Worm (Caenorhabditis elegans) whole organism, young adult: ENCODE results near the gene memo-1.

Experiments
- B0019.2 ChIP-seq: fragments of 200-800 bp; sonication (Bioruptor generic); conservative IDR thresholded peaks from 2 replicates; pipeline ENCODE4 v1.3.6; 2022; ENCODE audit warnings: missing genetic modification reagents, missing genetic modification characterization, missing compliant biosample characterization
- F10E7.11 ChIP-seq: sonication (generic microtip); optimal IDR thresholded peaks from 2 replicates; lab custom pipeline; 2017; ENCODE audit warnings: mild to moderate bottlenecking, missing genetic modification characterization, moderate library complexity, missing compliant biosample characterization
- F23B12.7 ChIP-seq: sonication (generic microtip); optimal IDR thresholded peaks from 2 replicates; lab custom pipeline; 2017; ENCODE audit warnings: missing genetic modification characterization, mild to moderate bottlenecking, missing compliant biosample characterization, antibody characterized with exemption, moderate library complexity; ENCODE audit not compliant: insufficient read depth
- F37B4.10 ChIP-seq: fragments of 200-800 bp; sonication (Bioruptor generic); IDR thresholded peaks from 2 replicates; pipeline ENCODE4 v1.3.6; 2022; ENCODE audit warnings: missing genetic modification characterization, missing compliant biosample characterization
- F39B2.1 ChIP-seq: fragments of 200-800 bp; sonication (Bioruptor generic); IDR thresholded peaks from 2 replicates; pipeline ENCODE4 v1.3.6; 2022; ENCODE audit warnings: missing genetic modification reagents, missing genetic modification characterization, missing compliant biosample characterization
- F49E8.2 ChIP-seq: sonication (generic microtip); optimal IDR thresholded peaks from 3 replicates; lab custom pipeline; 2017; ENCODE audit warnings: missing genetic modification characterization, mild to moderate bottlenecking, missing compliant biosample characterization, antibody characterized with exemption, moderate library complexity; ENCODE audit not compliant: insufficient read depth
- K11D2.4 ChIP-seq: fragments of 200-800 bp; sonication (Bioruptor generic); IDR thresholded peaks from 2 replicates; pipeline ENCODE4 v1.3.6; 2022; ENCODE audit warnings: missing genetic modification reagents, missing genetic modification characterization, missing compliant biosample characterization
- Y53G8AR.9 ChIP-seq: fragments of 200-800 bp; sonication (Bioruptor generic); conservative IDR thresholded peaks from 2 replicates; pipeline ENCODE4 v1.3.6; 2022; ENCODE audit warnings: missing genetic modification reagents, missing genetic modification characterization, missing compliant biosample characterization
- Y56A3A.18 ChIP-seq: fragments of 200-800 bp; sonication (Bioruptor generic); IDR thresholded peaks from 2 replicates; pipeline ENCODE4 v1.3.6; 2022; ENCODE audit warnings: missing genetic modification reagents, missing genetic modification characterization, missing compliant biosample characterization
- Y79H2A.3 ChIP-seq: fragments of 200-800 bp; sonication (Bioruptor generic); conservative IDR thresholded peaks from 2 replicates; pipeline ENCODE4 v1.3.6; 2022; ENCODE audit warnings: missing genetic modification reagents, missing genetic modification characterization, missing compliant biosample characterization
- Y95B8A.8 ChIP-seq: fragments of 200-800 bp; sonication (Bioruptor generic); IDR thresholded peaks from 2 replicates; pipeline ENCODE4 v1.3.6; 2022; ENCODE audit warnings: missing genetic modification reagents, missing genetic modification characterization, missing compliant biosample characterization
- aptf-3 ChIP-seq: fragments of 200-800 bp; sonication (Bioruptor generic); IDR thresholded peaks from 2 replicates; pipeline ENCODE4 v1.3.6; 2022; ENCODE audit warnings: missing genetic modification characterization, missing compliant biosample characterization
- athp-1 ChIP-seq: sonication (generic microtip); optimal IDR thresholded peaks from 2 replicates; lab custom pipeline; 2017; ENCODE audit warnings: mild to moderate bottlenecking, missing genetic modification characterization, missing compliant biosample characterization
- attf-3 ChIP-seq: fragments of 200-800 bp; sonication (Bioruptor generic); conservative IDR thresholded peaks from 2 replicates; pipeline ENCODE4 v1.3.6; 2022; ENCODE audit warnings: missing genetic modification reagents, missing genetic modification characterization, missing compliant biosample characterization
- attf-5 ChIP-seq: fragments of 200-800 bp; sonication (Bioruptor generic); optimal IDR thresholded peaks from 2 replicates; lab custom pipeline; 2018; ENCODE audit warnings: mild to moderate bottlenecking, missing genetic modification characterization, missing compliant biosample characterization
- attf-6 ChIP-seq: fragments of 200-800 bp; sonication (Bioruptor generic); IDR thresholded peaks from 2 replicates; pipeline ENCODE4 v1.3.6; 2022; ENCODE audit warnings: missing genetic modification reagents, missing genetic modification characterization, missing compliant biosample characterization
- ccch-3 ChIP-seq: fragments of 200-800 bp; sonication (Bioruptor generic); optimal IDR thresholded peaks from 2 replicates; lab custom pipeline; 2018; ENCODE audit warnings: mild to moderate bottlenecking, missing genetic modification characterization, missing compliant biosample characterization
- ceh-27 ChIP-seq: fragments of 200-800 bp; sonication (Bioruptor generic); optimal IDR thresholded peaks from 2 replicates; lab custom pipeline; 2018; ENCODE audit warnings: mild to moderate bottlenecking, missing genetic modification characterization, moderate library complexity, missing compliant biosample characterization
- chd-7 ChIP-seq: sonication (generic microtip); optimal IDR thresholded peaks from 2 replicates; lab custom pipeline; 2016; ENCODE audit warnings: mild to moderate bottlenecking, missing genetic modification characterization, moderate library complexity, missing compliant biosample characterization
- dpl-1 ChIP-seq: fragments of 150-350 bp; optimal IDR thresholded peaks from 2 replicates; lab custom pipeline; 2014; ENCODE audit warnings: missing biosample characterization, missing genetic modification reagents, missing genetic modification characterization
- egl-44 ChIP-seq: fragments of 200-800 bp; sonication (Bioruptor generic); IDR thresholded peaks from 2 replicates; pipeline ENCODE4 v1.3.6; 2022; ENCODE audit warnings: missing genetic modification reagents, missing genetic modification characterization, missing compliant biosample characterization
- ekl-4 ChIP-seq: fragments of 200-800 bp; sonication (Bioruptor generic); IDR thresholded peaks from 2 replicates; pipeline ENCODE4 v1.3.6; 2022; ENCODE audit warnings: missing genetic modification reagents, missing genetic modification characterization, missing compliant biosample characterization
- gei-17 ChIP-seq: fragments of 200-800 bp; sonication (Bioruptor generic); optimal IDR thresholded peaks from 2 replicates; lab custom pipeline; 2018; ENCODE audit warnings: mild to moderate bottlenecking, missing genetic modification characterization, missing compliant biosample characterization
- hlh-12 ChIP-seq: sonication (generic microtip); optimal IDR thresholded peaks from 2 replicates; lab custom pipeline; 2016; ENCODE audit warnings: missing genetic modification characterization, missing compliant biosample characterization
- hmg-20 ChIP-seq: fragments of 200-800 bp; sonication (Bioruptor generic); IDR thresholded peaks from 2 replicates; pipeline ENCODE4 v1.3.6; 2022; ENCODE audit warnings: missing genetic modification reagents, missing genetic modification characterization, missing compliant biosample characterization
- hsf-1 ChIP-seq: fragments of 200-800 bp; sonication (Bioruptor generic); IDR thresholded peaks from 2 replicates; pipeline ENCODE4 v1.3.6; 2022; ENCODE audit warnings: missing genetic modification reagents, missing genetic modification characterization, missing compliant biosample characterization
- lag-1 ChIP-seq: fragments of 200-800 bp; sonication (Bioruptor generic); IDR thresholded peaks from 2 replicates; pipeline ENCODE4 v1.3.6; 2022; ENCODE audit warnings: missing genetic modification reagents, missing genetic modification characterization, missing compliant biosample characterization
- lin-35 ChIP-seq, 3 experiments: fragments of 150-350 bp in 2 of 3; sonication (generic microtip) in 1 of 3; optimal IDR thresholded peaks; 2 replicates each; lab custom pipeline; 2014 to 2018; ENCODE audit warnings: missing biosample characterization in 3 of 3, missing genetic modification characterization in 3 of 3, missing genetic modification reagents in 3 of 3
- lin-40 ChIP-seq: sonication (generic microtip); optimal IDR thresholded peaks from 2 replicates; lab custom pipeline; 2016; ENCODE audit warnings: missing genetic modification characterization, mild to moderate bottlenecking, missing compliant biosample characterization, missing genotype, missing genetic modification reagents
- lin-54 ChIP-seq: fragments of 200-800 bp; sonication (Bioruptor generic); optimal IDR thresholded peaks from 2 replicates; lab custom pipeline; 2018; ENCODE audit warnings: mild to moderate bottlenecking, missing genetic modification characterization, missing compliant biosample characterization
- lsl-1 ChIP-seq: fragments of 200-800 bp; sonication (Bioruptor generic); optimal IDR thresholded peaks from 2 replicates; lab custom pipeline; 2018; ENCODE audit warnings: mild to moderate bottlenecking, missing genetic modification characterization, moderate library complexity, missing compliant biosample characterization
- lsy-27 ChIP-seq: sonication (generic microtip); optimal IDR thresholded peaks from 2 replicates; lab custom pipeline; 2017; ENCODE audit warnings: missing genetic modification characterization, mild to moderate bottlenecking, missing compliant biosample characterization, antibody characterized with exemption, missing genotype, borderline replicate concordance; ENCODE audit not compliant: insufficient read depth
- madf-6 ChIP-seq: fragments of 200-800 bp; sonication (Bioruptor generic); IDR thresholded peaks from 2 replicates; pipeline ENCODE4 v1.3.6; 2022; ENCODE audit warnings: missing genetic modification reagents, missing genetic modification characterization, missing compliant biosample characterization
- mel-28 ChIP-seq: sonication (generic microtip); optimal IDR thresholded peaks from 2 replicates; lab custom pipeline; 2016; ENCODE audit warnings: borderline replicate concordance, mild to moderate bottlenecking, missing genetic modification characterization, missing compliant biosample characterization
- mxl-1 ChIP-seq: sonication (generic microtip); optimal IDR thresholded peaks from 2 replicates; lab custom pipeline; 2016; ENCODE audit warnings: missing genetic modification characterization, missing compliant biosample characterization
- nfya-1 ChIP-seq: sonication (generic microtip); optimal IDR thresholded peaks from 2 replicates; lab custom pipeline; 2017; ENCODE audit warnings: antibody characterized with exemption, missing compliant biosample characterization, missing genetic modification characterization, borderline replicate concordance; ENCODE audit not compliant: insufficient read depth
- nhr-120 ChIP-seq: fragments of 200-800 bp; sonication (Bioruptor generic); IDR thresholded peaks from 2 replicates; pipeline ENCODE4 v1.3.6; 2022; ENCODE audit warnings: missing genetic modification characterization, missing compliant biosample characterization
- nhr-179 ChIP-seq: sonication (generic microtip); optimal IDR thresholded peaks from 2 replicates; lab custom pipeline; 2016; ENCODE audit warnings: mild to moderate bottlenecking, missing genetic modification characterization, missing compliant biosample characterization
- nhr-80 ChIP-seq: sonication (generic microtip); optimal IDR thresholded peaks from 2 replicates; lab custom pipeline; 2016; ENCODE audit warnings: missing genetic modification characterization, missing compliant biosample characterization
- repo-1 ChIP-seq: sonication (generic microtip); optimal IDR thresholded peaks from 2 replicates; lab custom pipeline; 2017; ENCODE audit warnings: mild to moderate bottlenecking, missing genetic modification characterization, missing compliant biosample characterization
- somi-1 ChIP-seq: fragments of 200-800 bp; sonication (Bioruptor generic); optimal IDR thresholded peaks from 2 replicates; lab custom pipeline; 2018; ENCODE audit warnings: mild to moderate bottlenecking, missing genetic modification characterization, missing compliant biosample characterization
- tbp1 ChIP-seq: fragments of 200-800 bp; sonication (Bioruptor generic); optimal IDR thresholded peaks from 2 replicates; lab custom pipeline; 2018; ENCODE audit warnings: mild to moderate bottlenecking, missing genetic modification characterization, missing compliant biosample characterization
- xnd-1 ChIP-seq: sonication (generic microtip); optimal IDR thresholded peaks from 2 replicates; lab custom pipeline; 2016; ENCODE audit warnings: missing genotype, missing genetic modification reagents, missing genetic modification characterization, missing compliant biosample characterization
- ztf-22 ChIP-seq: fragments of 200-800 bp; sonication (Bioruptor generic); optimal IDR thresholded peaks from 2 replicates; lab custom pipeline; 2018; ENCODE audit warnings: mild to moderate bottlenecking, missing genetic modification characterization, moderate library complexity, missing compliant biosample characterization
- ztf-3 ChIP-seq: fragments of 200-800 bp; sonication (Bioruptor generic); optimal IDR thresholded peaks from 2 replicates; lab custom pipeline; 2018; ENCODE audit warnings: mild to moderate bottlenecking, missing genetic modification characterization, missing compliant biosample characterization
- ztf-6 ChIP-seq: fragments of 200-800 bp; sonication (Bioruptor generic); IDR thresholded peaks from 2 replicates; pipeline ENCODE4 v1.3.6; 2022; ENCODE audit warnings: missing genetic modification reagents, missing genetic modification characterization, missing compliant biosample characterization

Gene memo-1

DNA sequence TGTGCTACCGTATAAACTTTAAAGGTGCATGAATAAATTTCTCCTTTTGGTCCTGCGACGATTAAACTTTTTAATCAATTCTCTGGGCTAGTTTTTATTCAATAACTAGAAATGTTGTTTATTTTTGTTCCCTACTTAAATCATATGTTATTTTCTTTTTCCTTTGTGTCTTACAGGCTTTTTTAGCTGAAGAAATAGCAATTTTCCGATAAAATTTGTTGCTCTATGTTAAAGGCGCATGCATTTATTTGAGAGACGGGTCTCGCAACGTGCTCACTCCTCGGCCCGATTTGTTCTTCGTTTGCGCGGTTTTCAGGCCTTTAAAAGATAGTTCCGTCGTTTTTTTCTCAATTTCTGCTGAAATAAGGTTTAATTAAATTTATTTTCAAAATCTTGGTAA, 6.9 kb upstream of the memo-1 start (continued):
- TF ChIP-seq F23B12.7 (tag; lab: Kevin White, UChicago) (no peak), hlh-12 (tag; lab: Kevin White, UChicago) (no peak), nhr-120 (GFP tag; lab: Robert Waterston, UW) (no peak), mxl-1 (no peak), F39B2.1 (no peak), ekl-4 (no peak), lin-54 (GFP tag; lab: Kevin White, UChicago) (no peak), xnd-1 (tag; lab: Kevin White, UChicago) (peak; percentile 75)

DNA sequence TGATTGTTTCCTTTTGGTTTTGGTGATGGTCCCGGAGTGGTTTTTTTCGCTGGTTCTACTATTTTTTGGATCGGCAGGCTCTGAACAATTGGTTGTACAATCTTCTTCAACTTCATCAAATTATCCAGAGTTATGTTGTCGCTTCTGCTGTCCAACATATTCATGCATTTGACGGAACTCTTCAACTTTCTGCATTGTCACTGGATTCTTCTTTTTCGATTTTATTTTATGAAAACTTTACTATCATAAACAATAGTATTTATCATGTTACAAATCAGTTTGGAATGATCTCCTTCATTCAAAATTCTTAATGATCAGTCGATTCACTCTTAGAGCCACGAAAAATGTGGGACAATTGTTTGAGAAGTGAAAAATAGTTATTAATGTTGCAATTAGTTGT, 5.1 kb upstream of the memo-1 start:
- TF ChIP-seq nhr-179 (tag; lab: Kevin White, UChicago) (no peak), tbp1 (no peak), ztf-6 (GFP tag; lab: Robert Waterston, UW) (no peak), athp-1 (tag; lab: Kevin White, UChicago) (no peak), lsl-1 (GFP tag; lab: Kevin White, UChicago) (no peak), attf-6 (GFP tag; lab: Robert Waterston, UW) (peak; percentile 38; the same call in 1 of the 2 replicates), madf-6 (GFP tag; lab: Robert Waterston, UW) (peak; percentile 29; the same call in 1 of the 2 replicates), hsf-1 (peak; percentile 84), ekl-4 (0 out of 2 replicates have a peak, but pooled peaks have one; percentile 56), B0019.2 (GFP tag; lab: Robert Waterston, UW) (no peak), F49E8.2 (peak; percentile 73)
- TF ChIP-seq, all 124 proteins: peak for 5

- peak; percentile 33 for TF ChIP-seq ceh-27
- TF ChIP-seq lag-1, result no peak
- no peak for TF ChIP-seq F10E7.11
- no peak for TF ChIP-seq ztf-3 (GFP tag; lab: Kevin White, UChicago)
- no peak for TF ChIP-seq egl-44 (GFP tag; lab: Robert Waterston, UW)
- no peak for TF ChIP-seq chd-7
- TF ChIP-seq lin-35 (GFP tag; optimal IDR thresholded peaks at IDR 0.05; lab: Kevin White, UChicago), result no peak
- no peak for TF ChIP-seq dpl-1
- TF ChIP-seq mel-28 (tag; lab: Kevin White, UChicago), result peak; percentile 10
- no peak for TF ChIP-seq ztf-22 (GFP tag; lab: Kevin White, UChicago)
- peak; percentile 10 for TF ChIP-seq lin-40 (tag; lab: Kevin White, UChicago)
- TF ChIP-seq K11D2.4 (GFP tag; lab: Robert Waterston, UW), result no peak
- TF ChIP-seq Y95B8A.8 (GFP tag; lab: Robert Waterston, UW), result no peak
- TF ChIP-seq lsy-27 (tag; lab: Kevin White, UChicago), result no peak
- TF ChIP-seq ccch-3 (GFP tag; lab: Kevin White, UChicago), result no peak
- no peak for TF ChIP-seq Y79H2A.3 (GFP tag; lab: Robert Waterston, UW)
- no peak for TF ChIP-seq aptf-3 (GFP tag; lab: Robert Waterston, UW)
- peak; percentile 19 for TF ChIP-seq attf-5 (GFP tag; lab: Kevin White, UChicago)
- no peak for TF ChIP-seq hmg-20 (GFP tag; lab: Robert Waterston, UW)
- TF ChIP-seq attf-3 (GFP tag; lab: Robert Waterston, UW), result no peak
- TF ChIP-seq nhr-80 (tag; lab: Kevin White, UChicago), result peak; percentile 49
- no peak for TF ChIP-seq F37B4.10 (GFP tag; lab: Robert Waterston, UW)
- no peak for TF ChIP-seq Y56A3A.18
- TF ChIP-seq somi-1 (GFP tag; lab: Kevin White, UChicago), result no peak
- TF ChIP-seq F23B12.7 (tag; lab: Kevin White, UChicago), result no peak
- no peak for TF ChIP-seq Y53G8AR.9
- no peak for TF ChIP-seq nfya-1
- TF ChIP-seq ekl-4, result no peak
- no peak for TF ChIP-seq repo-1
- TF ChIP-seq gei-17 (GFP tag; lab: Kevin White, UChicago), result no peak
Observed at ce11 chrV:7848251-7848650, 1.3 kb upstream of the memo-1 start.
